Fruit fly (Drosophila melanogaster): Measurements from ENCODE around the gene CG17834.

CG17834 gene

dm6 chr2L:8541469-8542233 is 12.7 kb downstream of the CG17834 start, which contains the start of gene Sema1a (continued):
- TF ChIP-seq Poxn (GFP tag; IDR thresholded peaks at IDR 0.05) = peak; percentile 67; the same call in 1 of the 2 replicates
- TF ChIP-seq row (GFP tag; IDR thresholded peaks at IDR 0.05) = peak; percentile 92
- peak; percentile 48 for TF ChIP-seq CG6765 (GFP tag; optimal IDR thresholded peaks at IDR 0.05)
- TF ChIP-seq nerfin-1 (tag; optimal IDR thresholded peaks at IDR 0.05) = peak; percentile 33
- TF ChIP-seq abd-A (tag; optimal IDR thresholded peaks at IDR 0.05) = peak; percentile 11
- peak; percentile 45; the same call in 2 of the 3 replicates for TF ChIP-seq CG14050 (GFP tag; IDR thresholded peaks at IDR 0.05)
- peak; percentile 11 for TF ChIP-seq CG31388 (GFP tag; optimal IDR thresholded peaks at IDR 0.05)
- peak; percentile 45 for TF ChIP-seq CG9609 (GFP tag; optimal IDR thresholded peaks at IDR 0.05)
- no peak for TF ChIP-seq lov (optimal IDR thresholded peaks at IDR 0.05)
- no peak for TF ChIP-seq lov (GFP tag; IDR thresholded peaks at IDR 0.05)
- TF ChIP-seq Lhr (GFP tag; optimal IDR thresholded peaks at IDR 0.05) = peak; percentile 42
- TF ChIP-seq TFAM (GFP tag; optimal IDR thresholded peaks at IDR 0.05) = no peak
- TF ChIP-seq Dad (GFP tag; optimal IDR thresholded peaks at IDR 0.05) = peak; percentile 30
- TF ChIP-seq phol (tag; optimal IDR thresholded peaks at IDR 0.05) = peak; percentile 36
- TF ChIP-seq PHDP (tag; optimal IDR thresholded peaks at IDR 0.05) = peak; percentile 39
- peak; percentile 43 for TF ChIP-seq CG7987 (GFP tag; optimal IDR thresholded peaks at IDR 0.05)
- no peak for TF ChIP-seq HLHmδ (GFP tag; optimal IDR thresholded peaks at IDR 0.05)
- peak; percentile 65 for TF ChIP-seq CG14860 (GFP tag; IDR thresholded peaks at IDR 0.05; ENCODE audit: partially characterized antibody)
- no peak for TF ChIP-seq D (optimal IDR thresholded peaks at IDR 0.05)
- peak; percentile 18 for TF ChIP-seq D (GFP tag; optimal IDR thresholded peaks at IDR 0.05)
- peak; percentile 65 for TF ChIP-seq Xbp1 (GFP tag; optimal IDR thresholded peaks at IDR 0.05)
- TF ChIP-seq CG1529 (GFP tag; optimal IDR thresholded peaks at IDR 0.05) = peak; percentile 3
- TF ChIP-seq CG16813 (GFP tag; IDR thresholded peaks at IDR 0.05; ENCODE audit: partially characterized antibody) = peak; percentile 92
- TF ChIP-seq crp (GFP tag; optimal IDR thresholded peaks at IDR 0.05) = no peak
- no peak for TF ChIP-seq pros (GFP tag; optimal IDR thresholded peaks at IDR 0.05)
- TF ChIP-seq CG15073 (GFP tag; optimal IDR thresholded peaks at IDR 0.05) = no peak
- peak; percentile 74 for TF ChIP-seq ken (GFP tag; IDR thresholded peaks at IDR 0.05)
- TF ChIP-seq Dll (GFP tag; IDR thresholded peaks at IDR 0.05; ENCODE audit: partially characterized antibody) = peak; percentile 65
- no peak; the same call in 2 of the 3 replicates for TF ChIP-seq ase (GFP tag; IDR thresholded peaks at IDR 0.05)
- peak; percentile 49 for TF ChIP-seq vfl (GFP tag; optimal IDR thresholded peaks at IDR 0.05)
- TF ChIP-seq ATbp (GFP tag; optimal IDR thresholded peaks at IDR 0.05) = peak; percentile 46
- peak; percentile 50 for TF ChIP-seq CG8765 (GFP tag; IDR thresholded peaks at IDR 0.05)
- peak; percentile 76 for TF ChIP-seq CG2120 (GFP tag; optimal IDR thresholded peaks at IDR 0.05)
- no peak for TF ChIP-seq trh (GFP tag; optimal IDR thresholded peaks at IDR 0.05)
- peak; percentile 36 for TF ChIP-seq CG13424 (tag; optimal IDR thresholded peaks at IDR 0.05)
- peak; percentile 95 for TF ChIP-seq bbx (GFP tag; IDR thresholded peaks at IDR 0.05; ENCODE audit: partially characterized antibody)
- peak; percentile 47 for TF ChIP-seq Hr3 (GFP tag; optimal IDR thresholded peaks at IDR 0.05)
- TF ChIP-seq CG10366 (GFP tag; IDR thresholded peaks at IDR 0.05) = peak; percentile 62
- TF ChIP-seq CG6272 (GFP tag; IDR thresholded peaks at IDR 0.05) = peak; percentile 50; the same call in 1 of the 2 replicates
- no peak for TF ChIP-seq cwo (GFP tag; optimal IDR thresholded peaks at IDR 0.05)
- TF ChIP-seq Bgb (GFP tag; IDR thresholded peaks at IDR 0.05; ENCODE audit: partially characterized antibody) = peak; percentile 90
- peak; percentile 65 for TF ChIP-seq CG2712 (tag; optimal IDR thresholded peaks at IDR 0.05)
- peak; percentile 36 for TF ChIP-seq tin (GFP tag; optimal IDR thresholded peaks at IDR 0.05)
- no peak for TF ChIP-seq CG2129 (GFP tag; IDR thresholded peaks at IDR 0.05; ENCODE audit: partially characterized antibody)
- no peak for TF ChIP-seq CG4854 (GFP tag; optimal IDR thresholded peaks at IDR 0.05)
- no peak for TF ChIP-seq CG10959 (GFP tag; IDR thresholded peaks at IDR 0.05)
- peak; percentile 33 for TF ChIP-seq CG7786 (GFP tag; optimal IDR thresholded peaks at IDR 0.05)
- TF ChIP-seq CG3726 (GFP tag; IDR thresholded peaks at IDR 0.05) = no peak
- peak; percentile 58 for TF ChIP-seq CG6254 (GFP tag; optimal IDR thresholded peaks at IDR 0.05)
